Worm (Caenorhabditis elegans) whole organism, L4 larva: ENCODE results near the gene usp-33.

Experiments used
- Y75B8A.6 ChIP-seq: fragments of 200-800 bp; sonication (Bioruptor generic); IDR thresholded peaks from 2 replicates; pipeline ENCODE4 v1.3.6; 2022; ENCODE audit warnings: missing genetic modification reagents, missing genetic modification characterization, missing compliant biosample characterization
- ama-1 ChIP-seq: fragments of 150-350 bp; optimal IDR thresholded peaks from 2 replicates; lab custom pipeline; 2014; ENCODE audit warnings: inconsistent platforms, mixed read lengths
- hif-1 ChIP-seq, 2 experiments: sonication (generic microtip); optimal IDR thresholded peaks; 2 replicates each; lab custom pipeline; 2016 to 2017; ENCODE audit warnings: missing compliant biosample characterization in 2 of 2, missing genetic modification characterization in 2 of 2, missing genetic modification reagents in 2 of 2, missing genotype in 2 of 2, mild to moderate bottlenecking in 1 of 2
- nhr-237 ChIP-seq: sonication (generic microtip); optimal IDR thresholded peaks from 2 replicates; lab custom pipeline; 2017; ENCODE audit warnings: missing biosample characterization, missing genetic modification characterization
- nhr-28 ChIP-seq: fragments of 150-350 bp; optimal IDR thresholded peaks from 2 replicates; lab custom pipeline; 2014; ENCODE audit warnings: missing biosample characterization, missing genetic modification characterization
- nhr-76 ChIP-seq: fragments of 150-350 bp; optimal IDR thresholded peaks from 2 replicates; lab custom pipeline; 2014; ENCODE audit warnings: missing biosample characterization, missing genetic modification characterization
- pha-4 ChIP-seq, 2 experiments: fragments of 150-350 bp in 1 of 2; fragments of 200-800 bp in 1 of 2; sonication (Bioruptor generic) in 1 of 2; IDR thresholded peaks in 1 of 2; optimal IDR thresholded peaks in 1 of 2; 2 replicates each; pipeline versions ENCODE4 v1.3.6 to Lab custom; 2014 to 2022; ENCODE audit warnings: missing genetic modification characterization in 2 of 2, missing genetic modification reagents in 2 of 2, missing biosample characterization in 1 of 2, missing compliant biosample characterization in 1 of 2
- unc-39 ChIP-seq: sonication (generic microtip); optimal IDR thresholded peaks from 2 replicates; lab custom pipeline; 2017; ENCODE audit warnings: missing biosample characterization, missing genetic modification characterization
- zfp-2 ChIP-seq: sonication (generic microtip); optimal IDR thresholded peaks from 2 replicates; lab custom pipeline; 2016; ENCODE audit warnings: mild to moderate bottlenecking, missing genetic modification characterization, missing compliant biosample characterization

- TF ChIP-seq nhr-28 (tag; lab: Kevin White, UChicago) (no peak), zfp-2 (tag; lab: Kevin White, UChicago) (no peak), Y75B8A.6 (GFP tag; lab: Robert Waterston, UW) (no peak), unc-39 (tag; lab: Kevin White, UChicago) (no peak), nhr-237 (tag; lab: Kevin White, UChicago) (no peak), ama-1 (no peak), pha-4 (GFP tag; IDR thresholded peaks at IDR 0.05; lab: Robert Waterston, UW) (no peak), pha-4 (tag; optimal IDR thresholded peaks at IDR 0.05; lab: Kevin White, UChicago) (no peak), hif-1 (tag; optimal IDR thresholded peaks at IDR 0.05; lab: Kevin White, UChicago) (no peak), nhr-76 (no peak)
These were observed 36.3 kb upstream of the usp-33 start for ce11 chrX:15554910-15555309.
